Worm (Caenorhabditis elegans): ENCODE results near the gene R04A9.6.
A peak's percentile ranks its signal among the peaks of the same experiment; 100 is the strongest.

Gene R04A9.6

DNA sequence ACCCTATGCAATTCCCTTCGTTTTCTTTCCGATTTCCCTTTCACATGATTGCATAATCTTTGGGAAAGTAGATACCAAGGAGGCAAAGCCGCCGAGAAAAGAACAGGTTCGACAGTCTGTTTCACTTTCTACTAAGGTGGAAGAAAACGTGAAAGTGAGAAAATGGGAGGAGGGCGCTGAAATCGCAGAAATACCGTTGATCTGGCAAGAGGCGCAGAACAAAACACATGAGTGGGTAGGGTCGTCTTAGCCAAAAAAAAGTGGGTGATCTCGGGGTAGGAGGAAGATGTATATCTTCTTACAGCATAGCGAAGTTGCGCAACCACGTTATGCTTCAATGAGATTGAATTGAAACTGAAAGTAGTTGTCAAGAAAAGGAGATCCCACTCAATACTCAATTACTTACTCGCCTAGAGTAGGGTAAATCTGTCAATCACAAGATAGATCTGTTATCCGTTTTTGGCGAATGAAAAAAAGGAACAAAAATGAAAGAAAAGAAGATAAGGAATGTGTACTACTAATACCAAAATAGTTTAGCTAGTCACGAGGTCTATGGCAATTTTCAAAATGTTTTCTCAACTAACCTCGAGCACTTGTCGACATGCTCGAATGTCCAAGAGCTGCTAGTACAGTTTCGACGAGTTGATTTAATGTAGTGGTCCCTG, 35.8 kb downstream of the R04A9.6 start (continued):
- TF ChIP-seq ceh-62 (tag; optimal IDR thresholded peaks at IDR 0.05) (no peak), unc-39 (tag; optimal IDR thresholded peaks at IDR 0.05) (no peak), unc-130 (GFP tag; optimal IDR thresholded peaks at IDR 0.05) (no peak), Y75B8A.6 (GFP tag; IDR thresholded peaks at IDR 0.05) (no peak), fkh-10 (GFP tag; optimal IDR thresholded peaks at IDR 0.05) (no peak), nhr-237 (tag; optimal IDR thresholded peaks at IDR 0.05) (no peak), spr-1 (tag; optimal IDR thresholded peaks at IDR 0.05) (no peak), ces-1 (GFP tag; optimal IDR thresholded peaks at IDR 0.05) (no peak), hlh-30 (tag; optimal IDR thresholded peaks at IDR 0.05; ENCODE audit: insufficient read depth) (peak; percentile 14), hif-1 (tag; optimal IDR thresholded peaks at IDR 0.05) (no peak), F37D6.2 (tag; optimal IDR thresholded peaks at IDR 0.05) (no peak), nhr-28 (tag; optimal IDR thresholded peaks at IDR 0.05) (peak; percentile 2), F10B5.3 (tag; optimal IDR thresholded peaks at IDR 0.05) (no peak), duxl-1 (tag; optimal IDR thresholded peaks at IDR 0.05; ENCODE audit: poor library complexity) (no peak), zfp-2 (tag; optimal IDR thresholded peaks at IDR 0.05) (no peak), dmd-8 (GFP tag; IDR thresholded peaks at IDR 0.05) (no peak), nhr-111 (GFP tag; optimal IDR thresholded peaks at IDR 0.05) (no peak), mep-1 (tag; optimal IDR thresholded peaks at IDR 0.05) (peak; percentile 32), lin-29 (GFP tag; IDR thresholded peaks at IDR 0.05) (0 out of 2 replicates have a peak, but pooled peaks have one; percentile 39), egl-27 (tag; optimal IDR thresholded peaks at IDR 0.05) (no peak), daf-8 (GFP tag; IDR thresholded peaks at IDR 0.05) (no peak), lim-7 (GFP tag; IDR thresholded peaks at IDR 0.05) (no peak), lin-15B (tag; optimal IDR thresholded peaks at IDR 0.05) (no peak), nhr-77 (tag; optimal IDR thresholded peaks at IDR 0.05) (no peak), pqm-1 (tag; optimal IDR thresholded peaks at IDR 0.05) (no peak), ztf-7 (tag; optimal IDR thresholded peaks at IDR 0.05) (no peak), F49E8.2 (tag; optimal IDR thresholded peaks at IDR 0.05; ENCODE audit: borderline replicate concordance) (no peak), madf-9 (GFP tag; conservative IDR thresholded peaks at IDR 0.05) (no peak), mxl-2 (GFP tag; conservative IDR thresholded peaks at IDR 0.05) (no peak), saeg-2 (GFP tag; IDR thresholded peaks at IDR 0.05) (no peak), ZK337.2 (GFP tag; IDR thresholded peaks at IDR 0.05) (no peak), aha-1 (tag) (peak; percentile 92), mdt-29 (GFP tag; IDR thresholded peaks at IDR 0.05) (no peak), nhr-6 (tag; optimal IDR thresholded peaks at IDR 0.05) (no peak), skn-1 (tag; optimal IDR thresholded peaks at IDR 0.05) (no peak), F44E2.7 (GFP tag; IDR thresholded peaks at IDR 0.05) (no peak), snpc-1.2 (GFP tag; IDR thresholded peaks at IDR 0.05) (no peak), fos-1 (tag; optimal IDR thresholded peaks at IDR 0.05) (no peak), ceh-20 (GFP tag; IDR thresholded peaks at IDR 0.05) (no peak), nhr-76 (tag; optimal IDR thresholded peaks at IDR 0.05) (no peak), ceh-82 (tag; optimal IDR thresholded peaks at IDR 0.05) (no peak), hmg-1.1 (GFP tag; IDR thresholded peaks at IDR 0.05) (no peak), T26A8.4 (GFP tag; IDR thresholded peaks at IDR 0.05) (no peak), rbr-2 (tag; optimal IDR thresholded peaks at IDR 0.05) (no peak), mes-2 (tag; optimal IDR thresholded peaks at IDR 0.05; ENCODE audit: poor library complexity, severe bottlenecking) (peak; percentile 11), dpl-1 (GFP tag; optimal IDR thresholded peaks at IDR 0.05) (no peak), zip-11 (GFP tag; IDR thresholded peaks at IDR 0.05) (no peak), nhr-10 (tag; optimal IDR thresholded peaks at IDR 0.05) (no peak), ztf-11 (tag; optimal IDR thresholded peaks at IDR 0.05) (no peak), tag-97 (GFP tag; IDR thresholded peaks at IDR 0.05) (no peak), lsy-2 (tag; optimal IDR thresholded peaks at IDR 0.05) (no peak), madf-5 (GFP tag; IDR thresholded peaks at IDR 0.05) (no peak)
